Worm (Caenorhabditis elegans) whole organism, L4 larva: ENCODE measurements around the gene C05E4.15.

Experiments used
- php-3 ChIP-seq: fragments of 200-800 bp; sonication (Bioruptor generic); IDR thresholded peaks from 2 replicates; pipeline ENCODE4 v1.3.6; 2022; ENCODE audit warnings: missing genetic modification reagents, missing genetic modification characterization, missing compliant biosample characterization
- zip-11 ChIP-seq: fragments of 200-800 bp; sonication (Bioruptor generic); IDR thresholded peaks from 2 replicates; pipeline ENCODE4 v1.3.6; 2022; ENCODE audit warnings: missing genetic modification characterization, missing compliant biosample characterization
- ztf-7 ChIP-seq: fragments of 150-350 bp; optimal IDR thresholded peaks from 2 replicates; lab custom pipeline; 2014; ENCODE audit warnings: missing biosample characterization, missing genetic modification characterization

Gene C05E4.15

DNA sequence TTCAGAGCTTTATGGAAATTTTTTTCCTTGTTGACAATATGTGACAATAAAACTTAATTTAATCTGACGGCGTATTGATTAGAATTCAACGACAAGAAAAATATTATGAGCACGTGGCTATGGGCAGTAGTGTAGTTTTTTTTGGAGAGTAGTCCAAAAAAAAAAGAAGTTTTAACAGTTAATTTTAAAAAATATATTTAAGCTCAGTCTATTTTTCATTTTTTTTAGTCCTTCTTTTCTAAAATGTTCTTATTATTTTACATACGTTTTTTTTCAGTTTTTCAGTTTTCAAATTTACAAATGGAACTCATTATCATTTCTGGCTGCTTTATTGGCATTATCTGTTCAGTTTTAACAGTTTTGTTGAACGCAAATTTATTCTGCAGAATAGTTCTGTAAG, 52.3 kb downstream of the C05E4.15 start, which contains the start of gene srbc-39:
Gene srbc-39, plus strand, starts transcription at position 301 of the 400 bp plus-strand sequence.
- TF ChIP-seq zip-11 (GFP tag; lab: Robert Waterston, UW) = no peak
- TF ChIP-seq php-3 (GFP tag; lab: Robert Waterston, UW) = no peak
- no peak for TF ChIP-seq ztf-7 (tag; lab: Kevin White, UChicago)
